Fruit fly (Drosophila melanogaster): ENCODE results near the gene D2hgdh.

DNA sequence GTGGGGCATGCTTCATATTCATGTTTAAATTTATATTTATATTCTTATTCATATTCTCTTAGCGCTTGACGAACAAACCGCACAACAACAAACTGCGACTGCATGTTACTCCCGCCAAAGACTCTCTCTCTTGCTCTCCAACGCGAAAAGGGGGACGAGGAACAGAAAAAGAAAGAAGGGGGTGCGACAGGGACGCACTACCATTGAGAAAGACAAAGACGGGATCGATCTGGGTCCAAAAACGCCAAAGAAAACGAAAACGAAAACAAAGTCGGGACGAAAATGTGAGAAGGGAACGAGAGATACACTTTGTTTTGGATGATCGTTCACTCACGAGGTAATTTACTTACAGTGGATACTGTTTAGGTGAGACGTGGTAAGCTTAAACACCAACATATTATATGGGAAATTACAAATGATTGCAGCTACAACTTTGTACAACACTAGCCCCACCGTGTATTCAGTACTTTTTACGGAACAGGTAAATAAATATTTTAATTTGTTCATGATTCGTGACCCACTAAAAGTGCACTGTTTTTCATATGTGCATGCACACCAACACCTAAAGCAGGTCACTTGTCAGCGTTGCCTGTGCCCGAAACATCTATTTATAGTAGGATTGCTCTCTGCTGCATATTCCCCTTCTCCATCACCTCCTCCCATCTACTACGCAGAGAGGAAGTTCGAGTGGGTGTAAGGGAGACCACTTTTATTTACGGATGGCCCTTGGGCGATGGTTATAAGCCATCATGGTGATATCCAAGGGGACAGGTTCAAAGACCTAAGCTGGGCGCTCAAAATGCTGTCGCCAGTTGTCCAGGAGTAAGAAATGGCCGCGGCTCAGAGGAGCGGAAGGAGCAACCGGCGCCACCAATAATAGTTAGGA is 19.3 kb upstream of the D2hgdh start:
- no peak for TF ChIP-seq toe (GFP tag; optimal IDR thresholded peaks at IDR 0.05)
- no peak for TF ChIP-seq tj (GFP tag; optimal IDR thresholded peaks at IDR 0.05)
- no peak for TF ChIP-seq CG1620 (GFP tag; optimal IDR thresholded peaks at IDR 0.05)
- TF ChIP-seq bab1 (GFP tag; optimal IDR thresholded peaks at IDR 0.05) = peak; percentile 9
- no peak for TF ChIP-seq cnc (optimal IDR thresholded peaks at IDR 0.05)
- no peak for TF ChIP-seq kay (GFP tag; ENCODE audit: borderline replicate concordance)
- no peak for TF ChIP-seq ovo (GFP tag; optimal IDR thresholded peaks at IDR 0.05)
- TF ChIP-seq Hr96 (GFP tag; optimal IDR thresholded peaks at IDR 0.05) = no peak
